Worm (Caenorhabditis elegans): ENCODE results near the gene plc-2.
"Not testable (repeated sequence)": the region's sequence is repeated elsewhere in the genome, so short reads cannot be mapped to it uniquely, and the experiment has no call there.

ce11 chrV:15207681-15208080, 15.3 kb downstream of the plc-2 start, which contains the start of gene C41G6.12:
- TF ChIP-seq lsy-2 (tag; optimal IDR thresholded peaks at IDR 0.05); pqm-1 (tag; optimal IDR thresholded peaks at IDR 0.05); saeg-2 (GFP tag; IDR thresholded peaks at IDR 0.05); lin-15B (tag; optimal IDR thresholded peaks at IDR 0.05); ama-1 (optimal IDR thresholded peaks at IDR 0.05); zip-11 (GFP tag; IDR thresholded peaks at IDR 0.05); zag-1 (tag; optimal IDR thresholded peaks at IDR 0.05); nhr-6 (tag; optimal IDR thresholded peaks at IDR 0.05); unc-62 (GFP tag; optimal IDR thresholded peaks at IDR 0.05 in 1 of 2); unc-62 (tag; optimal IDR thresholded peaks at IDR 0.05); mxl-2 (GFP tag; conservative IDR thresholded peaks at IDR 0.05): not testable (repeated sequence)

All from whole organism, L4 larva.